Fruit fly (Drosophila melanogaster) whole organism, embryonic: ENCODE data around the gene CG14302.

ENCODE experiments used
- ATbp ChIP-seq: fragments of 200-800 bp; sonication (Bioruptor generic); optimal IDR thresholded peaks from 2 replicates; lab custom pipeline; 2017; ENCODE audit warnings: missing biosample characterization, mild to moderate bottlenecking, missing genetic modification characterization, missing genetic modification reagents
- Bgb ChIP-seq: fragments of 200-800 bp; sonication (Bioruptor generic); IDR thresholded peaks from 2 replicates; pipeline ENCODE4 v1.3.6; 2022; ENCODE audit warnings: missing biosample characterization, missing genetic modification characterization; ENCODE audit not compliant: partially characterized antibody
- BtbVII ChIP-seq: fragments of 200-800 bp; sonication (Bioruptor generic); optimal IDR thresholded peaks from 3 replicates; lab custom pipeline; 2017; ENCODE audit warnings: missing biosample characterization, mild to moderate bottlenecking, missing genetic modification characterization
- CG10366 ChIP-seq: fragments of 200-800 bp; sonication (Bioruptor generic); IDR thresholded peaks from 2 replicates; pipeline ENCODE4 v1.3.6; 2022; ENCODE audit warnings: missing biosample characterization, missing genetic modification characterization
- CG10431 ChIP-seq: fragments of 200-800 bp; sonication (Bioruptor generic); optimal IDR thresholded peaks from 3 replicates; lab custom pipeline; 2018; ENCODE audit warnings: missing biosample characterization, mild to moderate bottlenecking, missing genetic modification characterization
- CG10654 ChIP-seq: fragments of 200-800 bp; sonication (Bioruptor generic); optimal IDR thresholded peaks from 2 replicates; lab custom pipeline; 2016; ENCODE audit warnings: missing biosample characterization, missing genetic modification characterization
- CG12391 ChIP-seq: fragments of 200-800 bp; sonication (Bioruptor generic); optimal IDR thresholded peaks from 3 replicates; lab custom pipeline; 2018; ENCODE audit warnings: missing biosample characterization, mild to moderate bottlenecking, missing genetic modification characterization, moderate library complexity
- CG12769 ChIP-seq: fragments of 200-800 bp; sonication (Bioruptor generic); optimal IDR thresholded peaks from 2 replicates; lab custom pipeline; 2019; ENCODE audit warnings: missing biosample characterization, mild to moderate bottlenecking, missing genetic modification characterization, moderate library complexity
- CG13123 ChIP-seq: fragments of 200-800 bp; sonication (Bioruptor generic); optimal IDR thresholded peaks from 2 replicates; lab custom pipeline; 2016; ENCODE audit warnings: missing biosample characterization, missing genetic modification characterization
- CG13287 ChIP-seq: fragments of 200-800 bp; sonication (Bioruptor generic); IDR thresholded peaks from 2 replicates; pipeline ENCODE4 v1.3.6; 2022; ENCODE audit warnings: missing biosample characterization, missing genetic modification characterization; ENCODE audit not compliant: partially characterized antibody
- CG15011 ChIP-seq: fragments of 200-800 bp; sonication (Bioruptor generic); optimal IDR thresholded peaks from 3 replicates; lab custom pipeline; 2018; ENCODE audit warnings: missing biosample characterization, mild to moderate bottlenecking, missing genetic modification characterization
- CG15073 ChIP-seq: fragments of 200-800 bp; sonication (Bioruptor generic); optimal IDR thresholded peaks from 2 replicates; lab custom pipeline; 2016; ENCODE audit warnings: missing biosample characterization, missing genetic modification characterization
- CG18764 ChIP-seq: fragments of 200-800 bp; sonication (Bioruptor generic); optimal IDR thresholded peaks from 3 replicates; lab custom pipeline; 2016; ENCODE audit warnings: missing biosample characterization, missing genetic modification characterization
- CG31388 ChIP-seq: fragments of 200-800 bp; sonication (Bioruptor generic); optimal IDR thresholded peaks from 2 replicates; lab custom pipeline; 2016; ENCODE audit warnings: missing biosample characterization, missing genetic modification characterization
- CG34224 ChIP-seq: fragments of 200-800 bp; sonication (Bioruptor generic); IDR thresholded peaks from 3 replicates; pipeline ENCODE4 v1.3.6; 2022; ENCODE audit warnings: missing biosample characterization, missing genetic modification characterization; ENCODE audit not compliant: partially characterized antibody
- CG7556 ChIP-seq: fragments of 200-800 bp; sonication (Bioruptor generic); optimal IDR thresholded peaks from 2 replicates; lab custom pipeline; 2017; ENCODE audit warnings: missing biosample characterization, mild to moderate bottlenecking, missing genetic modification characterization
- CG9437 ChIP-seq: fragments of 200-800 bp; sonication (Bioruptor generic); optimal IDR thresholded peaks from 2 replicates; lab custom pipeline; 2018; ENCODE audit warnings: missing biosample characterization, mild to moderate bottlenecking, missing genetic modification characterization
- Deaf1 ChIP-seq: fragments of 200-800 bp; optimal IDR thresholded peaks from 3 replicates; lab custom pipeline; 2019; ENCODE audit warnings: missing biosample characterization, mild to moderate bottlenecking, missing genetic modification characterization, moderate library complexity
- Eip74EF ChIP-seq, 2 experiments: fragments of 200-800 bp in 1 of 2; fragments of >200 bp in 1 of 2; sonication (Bioruptor generic) in 1 of 2; optimal IDR thresholded peaks; 2 replicates each; lab custom pipeline; 2017 to 2019; ENCODE audit warnings: missing biosample characterization in 2 of 2, missing genetic modification characterization in 2 of 2, mild to moderate bottlenecking in 1 of 2, moderate library complexity in 1 of 2
- Elba2 ChIP-seq: fragments of 200-800 bp; sonication (Bioruptor generic); optimal IDR thresholded peaks from 3 replicates; lab custom pipeline; 2016; ENCODE audit warnings: missing biosample characterization, missing genetic modification characterization
- Hmr ChIP-seq: fragments of 200-800 bp; sonication (Bioruptor generic); optimal IDR thresholded peaks from 3 replicates; lab custom pipeline; 2017; ENCODE audit warnings: mild to moderate bottlenecking, missing biosample characterization, missing genetic modification reagents, missing genetic modification characterization
- Hmx ChIP-seq: fragments of 200-800 bp; sonication (Bioruptor generic); optimal IDR thresholded peaks from 2 replicates; lab custom pipeline; 2016; ENCODE audit warnings: missing biosample characterization, missing genetic modification characterization
- Hr51 ChIP-seq, 2 experiments: fragments of 200-800 bp; sonication (Bioruptor generic); optimal IDR thresholded peaks; 2 replicates in 1 of 2; 3 replicates in 1 of 2; lab custom pipeline; 2016 to 2018; ENCODE audit warnings: missing biosample characterization in 2 of 2, missing genetic modification characterization in 2 of 2, mild to moderate bottlenecking in 1 of 2, moderate library complexity in 1 of 2
- Meics ChIP-seq: fragments of 200-800 bp; sonication (Bioruptor generic); optimal IDR thresholded peaks from 2 replicates; lab custom pipeline; 2017; ENCODE audit warnings: missing biosample characterization, mild to moderate bottlenecking, missing genetic modification characterization
- Ravus ChIP-seq: fragments of 200-800 bp; sonication (Bioruptor generic); IDR thresholded peaks from 2 replicates; pipeline ENCODE4 v1.3.6; 2022; ENCODE audit warnings: missing biosample characterization, missing genetic modification characterization
- Sox102F ChIP-seq: fragments of 200-800 bp; sonication (Bioruptor generic); optimal IDR thresholded peaks from 2 replicates; lab custom pipeline; 2018; ENCODE audit warnings: missing biosample characterization, mild to moderate bottlenecking, missing genetic modification characterization, moderate library complexity
- Sry-δ ChIP-seq: fragments of 200-800 bp; sonication (Bioruptor generic); optimal IDR thresholded peaks from 2 replicates; lab custom pipeline; 2016; ENCODE audit warnings: missing biosample characterization, missing genetic modification characterization
- ase ChIP-seq: fragments of 200-800 bp; sonication (Bioruptor generic); IDR thresholded peaks from 3 replicates; pipeline ENCODE4 v1.3.6; 2022; ENCODE audit warnings: missing biosample characterization, missing genetic modification characterization
- bab2 ChIP-seq: fragments of 200-800 bp; sonication (Bioruptor generic); optimal IDR thresholded peaks from 2 replicates; lab custom pipeline; 2016; ENCODE audit warnings: missing biosample characterization, missing genetic modification characterization
- dan ChIP-seq: fragments of 200-800 bp; sonication (Bioruptor generic); IDR thresholded peaks from 2 replicates; pipeline ENCODE4 v1.3.6; 2022; ENCODE audit warnings: missing biosample characterization, missing genetic modification characterization
- dati ChIP-seq: fragments of 200-800 bp; sonication (Bioruptor generic); IDR thresholded peaks from 2 replicates; pipeline ENCODE4 v1.3.6; 2022; ENCODE audit warnings: missing biosample characterization, missing genetic modification characterization
- gt ChIP-seq: fragments of 200-800 bp; sonication (Bioruptor generic); IDR thresholded peaks from 2 replicates; pipeline ENCODE4 v1.3.6; 2022; ENCODE audit warnings: missing biosample characterization, missing genetic modification characterization
- hbn ChIP-seq: fragments of 200-800 bp; sonication (Bioruptor generic); IDR thresholded peaks from 2 replicates; pipeline ENCODE4 v1.3.6; 2022; ENCODE audit warnings: missing biosample characterization, missing genetic modification characterization; ENCODE audit not compliant: partially characterized antibody
- kah ChIP-seq: fragments of 200-800 bp; sonication (Bioruptor generic); optimal IDR thresholded peaks from 2 replicates; lab custom pipeline; 2018; ENCODE audit warnings: missing biosample characterization, mild to moderate bottlenecking, missing genetic modification characterization
- lab ChIP-seq: fragments of 200-800 bp; sonication (Bioruptor generic); optimal IDR thresholded peaks from 3 replicates; lab custom pipeline; 2017; ENCODE audit warnings: missing biosample characterization, missing genetic modification characterization, mild to moderate bottlenecking, moderate library complexity, missing genetic modification reagents
- nom ChIP-seq: fragments of 200-800 bp; sonication (Bioruptor generic); optimal IDR thresholded peaks from 2 replicates; lab custom pipeline; 2017; ENCODE audit warnings: missing biosample characterization, missing genetic modification characterization, mild to moderate bottlenecking, moderate library complexity, missing genetic modification reagents
- otp ChIP-seq: fragments of 200-800 bp; sonication (Bioruptor generic); IDR thresholded peaks from 3 replicates; pipeline ENCODE4, ENCODE4 v1.3.6; 2022; ENCODE audit warnings: missing biosample characterization, missing genetic modification characterization
- p53 ChIP-seq: fragments of 200-800 bp; sonication (Bioruptor generic); optimal IDR thresholded peaks from 2 replicates; lab custom pipeline; 2016; ENCODE audit warnings: missing biosample characterization, missing genetic modification characterization
- pita ChIP-seq: fragments of 200-800 bp; sonication (Bioruptor generic); optimal IDR thresholded peaks from 2 replicates; lab custom pipeline; 2017; ENCODE audit warnings: missing biosample characterization, mild to moderate bottlenecking, missing genetic modification characterization
- pnt ChIP-seq: fragments of 200-800 bp; sonication (Bioruptor generic); optimal IDR thresholded peaks from 3 replicates; lab custom pipeline; 2016; ENCODE audit warnings: missing biosample characterization, missing genetic modification characterization
- sens ChIP-seq: fragments of 200-800 bp; sonication (Bioruptor generic); peaks from one replicate; lab custom pipeline; 2016; ENCODE audit warnings: missing biosample characterization, missing genetic modification characterization
- sim ChIP-seq: fragments of 200-800 bp; sonication (Bioruptor generic); IDR thresholded peaks from 2 replicates; pipeline ENCODE4 v1.3.6; 2022; ENCODE audit warnings: missing biosample characterization, missing genetic modification characterization
- slbo ChIP-seq: fragments of 200-800 bp; sonication (Bioruptor generic); IDR thresholded peaks from 2 replicates; pipeline ENCODE4 v1.3.6; 2022; ENCODE audit warnings: missing biosample characterization, missing genetic modification characterization
- slp2 ChIP-seq: fragments of 200-800 bp; sonication (Bioruptor generic); optimal IDR thresholded peaks from 2 replicates; lab custom pipeline; 2016; ENCODE audit warnings: missing biosample characterization, missing genetic modification characterization
- ssp ChIP-seq: fragments of 200-800 bp; sonication (Bioruptor generic); IDR thresholded peaks from 2 replicates; pipeline ENCODE4 v1.3.6; 2022; ENCODE audit warnings: missing biosample characterization, missing genetic modification characterization
- ttk ChIP-seq: fragments of 200-800 bp; sonication (Bioruptor generic); IDR thresholded peaks from 2 replicates; pipeline ENCODE4 v2.1.2; 2022; ENCODE audit warnings: missing biosample characterization, missing genetic modification characterization
- tx ChIP-seq: fragments of 200-800 bp; sonication (Bioruptor generic); optimal IDR thresholded peaks from 2 replicates; lab custom pipeline; 2016; ENCODE audit warnings: missing biosample characterization, missing genetic modification characterization
- wek ChIP-seq: fragments of 200-800 bp; sonication (Bioruptor generic); optimal IDR thresholded peaks from 3 replicates; lab custom pipeline; 2018; ENCODE audit warnings: missing biosample characterization, mild to moderate bottlenecking, missing genetic modification characterization, moderate library complexity

The CG14302 gene

dm6 chr3R:18739978-18740954 lies 7.8 kb downstream of the CG14302 start (continued):
- TF ChIP-seq pita (GFP tag; lab: Kevin White, UChicago) = no peak
- TF ChIP-seq sim (GFP tag; lab: Robert Waterston, UW) = no peak
- TF ChIP-seq CG12391 (tag; lab: Kevin White, UChicago) = no peak
- TF ChIP-seq Deaf1 = peak; percentile 97
- peak; percentile 62 for TF ChIP-seq Bgb
- no peak for TF ChIP-seq CG13123 (GFP tag; lab: Kevin White, UChicago)
- TF ChIP-seq CG10654 (GFP tag; lab: Kevin White, UChicago) = no peak
- TF ChIP-seq CG12769 (tag; lab: Kevin White, UChicago) = peak; percentile 31
- no peak for TF ChIP-seq Hmx (GFP tag; lab: Kevin White, UChicago)
- TF ChIP-seq CG9437 (GFP tag; lab: Kevin White, UChicago) = no peak
- TF ChIP-seq ssp (GFP tag; lab: Robert Waterston, UW) = no peak
- TF ChIP-seq Ravus (GFP tag; lab: Robert Waterston, UW) = no peak
- TF ChIP-seq bab2 (GFP tag; lab: Kevin White, UChicago) = no peak
- TF ChIP-seq CG31388 (GFP tag; lab: Kevin White, UChicago) = no peak
- peak; percentile 28 for TF ChIP-seq CG15011 (GFP tag; lab: Kevin White, UChicago)
- peak; percentile 49 for TF ChIP-seq CG13287 (GFP tag; lab: Robert Waterston, UW)
- peak; percentile 45 for TF ChIP-seq lab
- no peak for TF ChIP-seq tx (GFP tag; lab: Kevin White, UChicago)
- no peak for TF ChIP-seq CG10431
- peak; percentile 87 for TF ChIP-seq kah
- no peak for TF ChIP-seq CG7556 (GFP tag; lab: Kevin White, UChicago)
- TF ChIP-seq wek (GFP tag; lab: Kevin White, UChicago) = peak; percentile 69
- TF ChIP-seq slp2 (GFP tag; lab: Kevin White, UChicago) = no peak
- TF ChIP-seq nom (GFP tag; lab: Kevin White, UChicago) = peak; percentile 28
- TF ChIP-seq dati = no peak
- TF ChIP-seq Eip74EF (GFP tag; optimal IDR thresholded peaks at IDR 0.05; lab: Kevin White, UChicago) = no peak
- peak; percentile 33; the same call in 1 of the 2 replicates for TF ChIP-seq hbn (GFP tag; lab: Robert Waterston, UW)
- TF ChIP-seq BtbVII = peak; percentile 0
- TF ChIP-seq CG15073 (GFP tag; lab: Kevin White, UChicago) = no peak
- TF ChIP-seq CG18764 (GFP tag; lab: Kevin White, UChicago) = no peak
- TF ChIP-seq ttk (GFP tag; lab: Robert Waterston, UW) = no peak
- peak; percentile 62; the same call in 1 of the 3 replicates for TF ChIP-seq otp (GFP tag; lab: Robert Waterston, UW)
- TF ChIP-seq Sry-δ = peak; percentile 11
- no peak for TF ChIP-seq ase (GFP tag; lab: Robert Waterston, UW)
- peak; percentile 82 for TF ChIP-seq sens
- TF ChIP-seq Hmr (GFP tag; lab: Kevin White, UChicago) = no peak
- peak; percentile 13 for TF ChIP-seq Meics (GFP tag; lab: Kevin White, UChicago)
- no peak for TF ChIP-seq CG10366 (GFP tag; lab: Robert Waterston, UW)
- TF ChIP-seq slbo (GFP tag; lab: Robert Waterston, UW) = 0 out of 2 replicates have a peak, but pooled peaks have one; percentile 15
- no peak for TF ChIP-seq Sox102F
- peak in 1 of 2 experiments; percentile 8 for TF ChIP-seq Hr51 (GFP tag; optimal IDR thresholded peaks at IDR 0.05; lab: Kevin White, UChicago)
- TF ChIP-seq p53 (GFP tag; lab: Kevin White, UChicago) = no peak
- TF ChIP-seq ATbp = no peak
- no peak for TF ChIP-seq Elba2 (GFP tag; lab: Kevin White, UChicago)
- 0 out of 3 replicates have a peak, but pooled peaks have one; percentile 55 for TF ChIP-seq CG34224
- no peak for TF ChIP-seq dan (GFP tag; lab: Robert Waterston, UW)
- no peak for TF ChIP-seq pnt (GFP tag; lab: Kevin White, UChicago)
- no peak for TF ChIP-seq gt (GFP tag; lab: Robert Waterston, UW)
